Worm (Caenorhabditis elegans) whole organism, L3 larva: Measurements from ENCODE around the gene msp-56.

ENCODE experiments used
- ZK546.5 ChIP-seq: sonication (generic microtip); optimal IDR thresholded peaks from 2 replicates; lab custom pipeline; 2017; ENCODE audit warnings: missing biosample characterization, missing genetic modification characterization
- ama-1 ChIP-seq: fragments of 150-350 bp; optimal IDR thresholded peaks from 2 replicates; lab custom pipeline; 2018
- nhr-11 ChIP-seq: fragments of 150-350 bp; optimal IDR thresholded peaks from 2 replicates; lab custom pipeline; 2014; ENCODE audit warnings: missing biosample characterization, missing genetic modification characterization
- nhr-76 ChIP-seq: fragments of 150-350 bp; sonication (generic microtip); optimal IDR thresholded peaks from 5 replicates; lab custom pipeline; 2014; ENCODE audit warnings: missing biosample characterization, missing genetic modification characterization
- snpc-4 ChIP-seq: fragments of 150-350 bp; optimal IDR thresholded peaks from 2 replicates; lab custom pipeline; 2014; ENCODE audit warnings: missing biosample characterization, missing genetic modification characterization
- unc-39 ChIP-seq: sonication (generic microtip); optimal IDR thresholded peaks from 4 replicates; lab custom pipeline; 2017; ENCODE audit warnings: missing biosample characterization, missing genetic modification characterization

DNA sequence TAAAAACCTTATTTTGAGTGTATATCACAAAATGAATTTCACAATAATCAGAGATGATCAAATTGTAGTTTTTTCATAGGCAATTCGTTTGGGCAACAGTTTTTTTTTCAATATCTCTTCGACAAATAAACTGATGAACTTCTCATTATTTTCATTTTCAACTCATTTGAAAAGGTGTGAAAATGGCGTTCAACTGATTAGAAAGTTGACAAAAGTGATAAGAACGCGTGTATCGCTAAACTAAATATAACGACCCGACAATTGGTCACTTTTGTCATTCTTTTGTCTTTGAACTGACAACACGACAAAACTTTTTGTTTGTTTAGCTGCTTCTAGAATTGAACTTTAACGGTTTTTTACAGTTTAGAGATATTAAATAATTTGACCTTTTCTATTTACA, 13.6 kb downstream of the msp-56 start:
- TF ChIP-seq nhr-76 = no peak
- no peak for TF ChIP-seq ama-1
- TF ChIP-seq unc-39 (tag; lab: Kevin White, UChicago) = no peak
- TF ChIP-seq snpc-4 = no peak
- no peak for TF ChIP-seq ZK546.5
- no peak for TF ChIP-seq nhr-11 (tag; lab: Kevin White, UChicago)
